Fruit fly (Drosophila melanogaster) whole organism, embryonic: Measurements from ENCODE around the gene Cpr65Aw.
A peak's percentile ranks its signal among the peaks of the same experiment; 100 is the strongest.

Experiments
- Atf6 ChIP-seq: fragments of 200-800 bp; sonication (Bioruptor generic); IDR thresholded peaks from 2 replicates; pipeline ENCODE4 v1.3.6; 2022; ENCODE audit warnings: missing biosample characterization, missing genetic modification characterization
- Bdp1 ChIP-seq: fragments of 200-800 bp; sonication (Bioruptor generic); optimal IDR thresholded peaks from 3 replicates; lab custom pipeline; 2016; ENCODE audit warnings: missing biosample characterization, missing genetic modification characterization
- CG10321 ChIP-seq: fragments of 200-800 bp; sonication (Bioruptor generic); IDR thresholded peaks from 2 replicates; pipeline ENCODE4 v1.3.6; 2022; ENCODE audit warnings: missing biosample characterization, missing genetic modification characterization
- CG11247 ChIP-seq: fragments of 200-800 bp; sonication (Bioruptor generic); IDR thresholded peaks from 2 replicates; pipeline ENCODE4 v1.3.6; 2022; ENCODE audit warnings: missing biosample characterization, missing genetic modification characterization
- CG12071 ChIP-seq: fragments of 200-800 bp; sonication (Bioruptor generic); optimal IDR thresholded peaks from 3 replicates; lab custom pipeline; 2018; ENCODE audit warnings: missing biosample characterization, mild to moderate bottlenecking, missing genetic modification characterization
- CG12155 ChIP-seq: fragments of 200-800 bp; sonication (Bioruptor generic); optimal IDR thresholded peaks from 3 replicates; lab custom pipeline; 2016; ENCODE audit warnings: missing biosample characterization, missing genetic modification characterization
- CG12219 ChIP-seq: fragments of 200-800 bp; sonication (Bioruptor generic); optimal IDR thresholded peaks from 3 replicates; lab custom pipeline; 2018; ENCODE audit warnings: missing biosample characterization, mild to moderate bottlenecking, missing genetic modification characterization
- CG17802 ChIP-seq: fragments of 200-800 bp; sonication (Bioruptor generic); optimal IDR thresholded peaks from 2 replicates; lab custom pipeline; 2018; ENCODE audit warnings: missing biosample characterization, mild to moderate bottlenecking, missing genetic modification characterization, moderate library complexity
- CG18011 ChIP-seq: fragments of 200-800 bp; sonication (Bioruptor generic); optimal IDR thresholded peaks from 2 replicates; lab custom pipeline; 2017; ENCODE audit warnings: missing biosample characterization, missing genetic modification characterization, mild to moderate bottlenecking, moderate library complexity, missing genotype
- CG34422 ChIP-seq: fragments of 200-800 bp; sonication (Bioruptor generic); IDR thresholded peaks from 3 replicates; pipeline ENCODE4 v1.3.6; 2022; ENCODE audit warnings: missing biosample characterization, missing genetic modification characterization
- CG4360 ChIP-seq: fragments of 200-800 bp; sonication (Bioruptor generic); IDR thresholded peaks from 2 replicates; pipeline ENCODE4 v1.3.6; 2022; ENCODE audit warnings: missing biosample characterization, missing genetic modification characterization
- CG6683 ChIP-seq: fragments of 200-800 bp; sonication (Bioruptor generic); optimal IDR thresholded peaks from 2 replicates; lab custom pipeline; 2017; ENCODE audit warnings: missing biosample characterization, mild to moderate bottlenecking, missing genetic modification characterization, missing genetic modification reagents
- CG6689 ChIP-seq: fragments of 200-800 bp; sonication (Bioruptor generic); IDR thresholded peaks from 2 replicates; pipeline ENCODE4 v1.3.6; 2022; ENCODE audit warnings: missing biosample characterization, missing genetic modification characterization
- CG6813 ChIP-seq: fragments of 200-800 bp; sonication (Bioruptor generic); optimal IDR thresholded peaks from 2 replicates; lab custom pipeline; 2017; ENCODE audit warnings: missing biosample characterization, missing genetic modification characterization, mild to moderate bottlenecking, moderate library complexity, missing genetic modification reagents
- CG6854 ChIP-seq: fragments of 200-800 bp; sonication (Bioruptor generic); optimal IDR thresholded peaks from 3 replicates; lab custom pipeline; 2017; ENCODE audit warnings: missing biosample characterization, mild to moderate bottlenecking, missing genetic modification characterization
- CG7963 ChIP-seq: fragments of 200-800 bp; sonication (Bioruptor generic); IDR thresholded peaks from 3 replicates; pipeline ENCODE4 v1.3.6; 2022; ENCODE audit warnings: missing biosample characterization, missing genetic modification characterization; ENCODE audit not compliant: partially characterized antibody
- CG8944 ChIP-seq: fragments of 200-800 bp; sonication (Bioruptor generic); optimal IDR thresholded peaks from 3 replicates; lab custom pipeline; 2016; ENCODE audit warnings: missing biosample characterization, missing genetic modification characterization
- CG9437 ChIP-seq: fragments of 200-800 bp; sonication (Bioruptor generic); optimal IDR thresholded peaks from 2 replicates; lab custom pipeline; 2018; ENCODE audit warnings: missing biosample characterization, mild to moderate bottlenecking, missing genetic modification characterization
- Doc2 ChIP-seq: fragments of 200-800 bp; sonication (Bioruptor generic); IDR thresholded peaks from 2 replicates; pipeline ENCODE4 v1.3.6; 2022; ENCODE audit warnings: missing biosample characterization, missing genetic modification characterization
- H2.0 ChIP-seq: fragments of 200-800 bp; sonication (Bioruptor generic); IDR thresholded peaks from 2 replicates; pipeline ENCODE4 v1.3.6; 2022; ENCODE audit warnings: missing biosample characterization, missing genetic modification characterization
- HmgZ ChIP-seq: fragments of 200-800 bp; sonication (Bioruptor generic); optimal IDR thresholded peaks from 2 replicates; lab custom pipeline; 2018; ENCODE audit warnings: missing biosample characterization, mild to moderate bottlenecking, missing genetic modification characterization
- Mrtf ChIP-seq: fragments of 200-800 bp; sonication (Bioruptor generic); IDR thresholded peaks from 3 replicates; pipeline ENCODE4 v1.3.6; 2022; ENCODE audit warnings: missing biosample characterization, missing genetic modification characterization
- Opbp ChIP-seq: fragments of 200-800 bp; sonication (Bioruptor generic); IDR thresholded peaks from 3 replicates; pipeline ENCODE4 v1.3.6; 2022; ENCODE audit warnings: missing biosample characterization, missing genetic modification characterization; ENCODE audit not compliant: partially characterized antibody
- PHDP ChIP-seq: fragments of 200-800 bp; sonication (Bioruptor generic); optimal IDR thresholded peaks from 3 replicates; lab custom pipeline; 2018; ENCODE audit warnings: missing biosample characterization, mild to moderate bottlenecking, missing genetic modification characterization, moderate library complexity
- Poxn ChIP-seq: fragments of 200-800 bp; sonication (Bioruptor generic); IDR thresholded peaks from 2 replicates; pipeline ENCODE4 v1.3.6; 2022; ENCODE audit warnings: missing biosample characterization, missing genetic modification characterization
- Tbp ChIP-seq: fragments of >200 bp; optimal IDR thresholded peaks from 2 replicates; lab custom pipeline; 2018; ENCODE audit warnings: missing biosample characterization, missing genetic modification characterization
- Xrp1 ChIP-seq: fragments of 200-800 bp; sonication (Bioruptor generic); IDR thresholded peaks from 2 replicates; pipeline ENCODE4 v1.3.6; 2022; ENCODE audit warnings: missing biosample characterization, missing genetic modification characterization
- YL-1 ChIP-seq: fragments of 200-800 bp; sonication (Bioruptor generic); optimal IDR thresholded peaks from 3 replicates; lab custom pipeline; 2017; ENCODE audit warnings: missing biosample characterization, mild to moderate bottlenecking, missing genetic modification characterization
- corto ChIP-seq: fragments of 200-800 bp; sonication (Bioruptor generic); optimal IDR thresholded peaks from 2 replicates; lab custom pipeline; 2016; ENCODE audit warnings: missing biosample characterization, mild to moderate bottlenecking, missing genetic modification characterization, moderate library complexity
- fd102C ChIP-seq: fragments of 200-800 bp; sonication (Bioruptor generic); optimal IDR thresholded peaks from 2 replicates; lab custom pipeline; 2018; ENCODE audit warnings: missing biosample characterization, mild to moderate bottlenecking, missing genetic modification characterization, moderate library complexity
- gcm ChIP-seq: fragments of 200-800 bp; sonication (Bioruptor generic); optimal IDR thresholded peaks from 2 replicates; lab custom pipeline; 2019; ENCODE audit warnings: missing biosample characterization, mild to moderate bottlenecking, missing genetic modification characterization, moderate library complexity
- grau ChIP-seq: fragments of 200-800 bp; optimal IDR thresholded peaks from 3 replicates; lab custom pipeline; 2019; ENCODE audit warnings: missing biosample characterization, mild to moderate bottlenecking, missing genetic modification characterization, moderate library complexity
- gt ChIP-seq: fragments of 200-800 bp; sonication (Bioruptor generic); IDR thresholded peaks from 2 replicates; pipeline ENCODE4 v1.3.6; 2022; ENCODE audit warnings: missing biosample characterization, missing genetic modification characterization
- lov ChIP-seq, 2 experiments: fragments of 200-800 bp in 1 of 2; fragments of >200 bp in 1 of 2; sonication (Bioruptor generic) in 1 of 2; IDR thresholded peaks in 1 of 2; optimal IDR thresholded peaks in 1 of 2; 2 replicates in 1 of 2; 3 replicates in 1 of 2; pipeline versions ENCODE4 v1.3.6 to Lab custom; 2017 to 2022; ENCODE audit warnings: missing biosample characterization in 1 of 2, missing genetic modification characterization in 1 of 2
- luna ChIP-seq: fragments of 200-800 bp; sonication (Bioruptor generic); optimal IDR thresholded peaks from 2 replicates; lab custom pipeline; 2016; ENCODE audit warnings: missing biosample characterization, missing genetic modification characterization
- nom ChIP-seq: fragments of 200-800 bp; sonication (Bioruptor generic); optimal IDR thresholded peaks from 2 replicates; lab custom pipeline; 2017; ENCODE audit warnings: missing biosample characterization, missing genetic modification characterization, mild to moderate bottlenecking, moderate library complexity, missing genetic modification reagents
- oc ChIP-seq: fragments of 200-800 bp; sonication (Bioruptor generic); optimal IDR thresholded peaks from 2 replicates; lab custom pipeline; 2018; ENCODE audit warnings: missing biosample characterization, mild to moderate bottlenecking, missing genetic modification characterization, moderate library complexity
- onecut ChIP-seq: fragments of 200-800 bp; sonication (Bioruptor generic); IDR thresholded peaks from 2 replicates; pipeline ENCODE4 v1.3.6; 2022; ENCODE audit warnings: missing biosample characterization, missing genetic modification characterization
- pho ChIP-seq: fragments of 200-800 bp; sonication (Bioruptor generic); optimal IDR thresholded peaks from 2 replicates; lab custom pipeline; 2016; ENCODE audit warnings: missing biosample characterization, missing genetic modification characterization
- prd ChIP-seq, 3 experiments: fragments of >200 bp in 2 of 3; fragments of 200-800 bp in 1 of 3; sonication (Bioruptor generic) in 1 of 3; optimal IDR thresholded peaks in 2 of 3; IDR thresholded peaks in 1 of 3; 2 replicates in 2 of 3; 3 replicates in 1 of 3; pipeline versions ENCODE4 v1.3.6 to Lab custom; 2017 to 2022; ENCODE audit warnings: missing biosample characterization in 1 of 3, missing genetic modification characterization in 1 of 3
- rib ChIP-seq: fragments of 200-800 bp; sonication (Bioruptor generic); IDR thresholded peaks from 2 replicates; pipeline ENCODE4 v1.3.6; 2022; ENCODE audit warnings: missing biosample characterization, missing genetic modification characterization
- sens ChIP-seq: fragments of 200-800 bp; sonication (Bioruptor generic); peaks from one replicate; lab custom pipeline; 2016; ENCODE audit warnings: missing biosample characterization, missing genetic modification characterization
- shn ChIP-seq: fragments of 200-800 bp; sonication (Bioruptor generic); optimal IDR thresholded peaks from 3 replicates; lab custom pipeline; 2016; ENCODE audit warnings: missing biosample characterization, missing genetic modification characterization
- sim ChIP-seq: fragments of 200-800 bp; sonication (Bioruptor generic); IDR thresholded peaks from 2 replicates; pipeline ENCODE4 v1.3.6; 2022; ENCODE audit warnings: missing biosample characterization, missing genetic modification characterization
- twi ChIP-seq: fragments of 200-800 bp; optimal IDR thresholded peaks from 2 replicates; lab custom pipeline; 2019; ENCODE audit warnings: missing biosample characterization, mild to moderate bottlenecking, missing genetic modification characterization, moderate library complexity
- zfh2 ChIP-seq: fragments of 200-800 bp; sonication (Bioruptor generic); optimal IDR thresholded peaks from 2 replicates; lab custom pipeline; 2016; ENCODE audit warnings: missing biosample characterization, missing genetic modification characterization

Gene Cpr65Aw

dm6 chr3L:6142313-6142712 lies at the start of gene Cpr65Aw:
Gene Cpr65Aw, minus strand, starts transcription at chr3L:6142413.
- no peak for TF ChIP-seq onecut (GFP tag; lab: Robert Waterston, UW)
- TF ChIP-seq CG10321 (GFP tag; lab: Robert Waterston, UW), result no peak
- TF ChIP-seq YL-1 (GFP tag; lab: Kevin White, UChicago), result no peak
- TF ChIP-seq luna (GFP tag; lab: Kevin White, UChicago), result no peak
- TF ChIP-seq Tbp (GFP tag; lab: Kevin White, UChicago), result no peak
- TF ChIP-seq CG12071 (GFP tag; lab: Kevin White, UChicago), result no peak
- TF ChIP-seq CG6813 (GFP tag; lab: Kevin White, UChicago), result no peak
- TF ChIP-seq Bdp1 (GFP tag; lab: Kevin White, UChicago), result no peak
- TF ChIP-seq CG12155 (GFP tag; lab: Kevin White, UChicago), result no peak
- no peak for TF ChIP-seq CG8944 (GFP tag; lab: Kevin White, UChicago)
- TF ChIP-seq PHDP (tag; lab: Kevin White, UChicago), result no peak
- TF ChIP-seq Opbp (GFP tag; lab: Robert Waterston, UW), result no peak
- no peak for TF ChIP-seq Mrtf (GFP tag; lab: Robert Waterston, UW)
- TF ChIP-seq, all 482 proteins: peak for 0

dm6 chr3L:6188995-6189927 lies 47.0 kb upstream of the Cpr65Aw start, which contains the start of the genes D19A and CG7386:
Gene D19A, minus strand, starts transcription at chr3L:6189123.
Gene CG7386, plus strand, starts transcription at chr3L:6189745.
- TF ChIP-seq prd (optimal IDR thresholded peaks at IDR 0.05; lab: Kevin White, UChicago) (no peak), prd (GFP tag; IDR thresholded peaks at IDR 0.05; lab: Robert Waterston, UW) (peak; percentile 66), H2.0 (GFP tag; lab: Robert Waterston, UW) (peak; percentile 59), corto (GFP tag; lab: Kevin White, UChicago) (no peak), lov (optimal IDR thresholded peaks at IDR 0.05; lab: Kevin White, UChicago) (no peak), lov (GFP tag; IDR thresholded peaks at IDR 0.05; lab: Robert Waterston, UW) (peak; percentile 31; the same call in 1 of the 3 replicates), gt (no peak), fd102C (GFP tag; lab: Kevin White, UChicago) (no peak), grau (tag; lab: Kevin White, UChicago) (peak; percentile 49), Xrp1 (GFP tag; lab: Robert Waterston, UW) (peak; percentile 70), nom (peak; percentile 24), CG7963 (GFP tag; lab: Robert Waterston, UW) (no peak), CG6854 (GFP tag; lab: Kevin White, UChicago) (no peak), CG34422 (GFP tag; lab: Robert Waterston, UW) (peak; percentile 52), CG6689 (peak; percentile 75), Atf6 (peak; percentile 36; the same call in 1 of the 2 replicates), twi (no peak), CG17802 (tag; lab: Kevin White, UChicago) (no peak), rib (GFP tag; lab: Robert Waterston, UW) (no peak), CG4360 (GFP tag; lab: Robert Waterston, UW) (no peak), shn (GFP tag; lab: Kevin White, UChicago) (peak; percentile 50), CG12071 (GFP tag; lab: Kevin White, UChicago) (no peak), CG6683 (GFP tag; lab: Kevin White, UChicago) (no peak), CG12219 (peak; percentile 42), CG18011 (GFP tag; lab: Kevin White, UChicago) (no peak), zfh2 (GFP tag; lab: Kevin White, UChicago) (peak; percentile 59), pho (GFP tag; lab: Kevin White, UChicago) (peak; percentile 38), sim (peak; percentile 27), gcm (peak; percentile 24), HmgZ (tag; lab: Kevin White, UChicago) (peak; percentile 46), CG9437 (GFP tag; lab: Kevin White, UChicago) (peak; percentile 21), Doc2 (GFP tag; lab: Robert Waterston, UW) (no peak), oc (tag; lab: Kevin White, UChicago) (no peak), sens (GFP tag; lab: Kevin White, UChicago) (peak; percentile 83), YL-1 (GFP tag; lab: Kevin White, UChicago) (peak; percentile 52), CG11247 (peak; percentile 40), Poxn (GFP tag; lab: Robert Waterston, UW) (no peak)
